Fruit fly (Drosophila melanogaster) whole organism, embryonic: ENCODE data around the gene Kr-h1.

Experiments used
- Ada2b ChIP-seq: fragments of 200-800 bp; sonication (Bioruptor generic); IDR thresholded peaks from 2 replicates; pipeline ENCODE4 v1.3.6; 2022; ENCODE audit warnings: missing biosample characterization, missing genetic modification characterization
- B-H1 ChIP-seq: fragments of 200-800 bp; sonication (Bioruptor generic); IDR thresholded peaks from 3 replicates; pipeline ENCODE4 v1.3.6; 2022; ENCODE audit warnings: missing biosample characterization, missing genetic modification characterization
- CG11560 ChIP-seq: fragments of 200-800 bp; sonication (Bioruptor generic); IDR thresholded peaks from 3 replicates; pipeline ENCODE4 v1.3.6; 2022; ENCODE audit warnings: missing biosample characterization, missing genetic modification characterization
- CG12071 ChIP-seq: fragments of 200-800 bp; sonication (Bioruptor generic); optimal IDR thresholded peaks from 3 replicates; lab custom pipeline; 2018; ENCODE audit warnings: missing biosample characterization, mild to moderate bottlenecking, missing genetic modification characterization
- CG14014 ChIP-seq: fragments of 200-800 bp; sonication (Bioruptor generic); IDR thresholded peaks from 2 replicates; pipeline ENCODE4 v1.3.6; 2022; ENCODE audit warnings: missing biosample characterization, missing genetic modification characterization
- CG1529 ChIP-seq: fragments of 200-800 bp; sonication (Bioruptor generic); optimal IDR thresholded peaks from 3 replicates; lab custom pipeline; 2018; ENCODE audit warnings: missing biosample characterization, missing genetic modification characterization
- CG17385 ChIP-seq: fragments of 200-800 bp; sonication (Bioruptor generic); optimal IDR thresholded peaks from 3 replicates; lab custom pipeline; 2018; ENCODE audit warnings: missing biosample characterization, mild to moderate bottlenecking, missing genetic modification characterization
- CG17829 ChIP-seq: fragments of 200-800 bp; optimal IDR thresholded peaks from 2 replicates; lab custom pipeline; 2019; ENCODE audit warnings: missing biosample characterization, mild to moderate bottlenecking, missing genetic modification characterization, moderate library complexity
- CG1792 ChIP-seq: fragments of 200-800 bp; sonication (Bioruptor generic); optimal IDR thresholded peaks from 2 replicates; lab custom pipeline; 2016; ENCODE audit warnings: missing biosample characterization, missing genetic modification characterization
- CG2678 ChIP-seq: fragments of 200-800 bp; sonication (Bioruptor generic); optimal IDR thresholded peaks from 3 replicates; lab custom pipeline; 2019; ENCODE audit warnings: missing biosample characterization, mild to moderate bottlenecking, missing genetic modification characterization, moderate library complexity
- CG2875 ChIP-seq: fragments of 200-800 bp; sonication (Bioruptor generic); optimal IDR thresholded peaks from 2 replicates; lab custom pipeline; 2017; ENCODE audit warnings: missing biosample characterization, mild to moderate bottlenecking, missing genetic modification characterization, missing genetic modification reagents
- CG32532 ChIP-seq: fragments of 200-800 bp; sonication (Bioruptor generic); IDR thresholded peaks from 2 replicates; pipeline ENCODE4 v1.3.6; 2022; ENCODE audit warnings: missing biosample characterization, missing genetic modification characterization
- CG43689 ChIP-seq: fragments of 200-800 bp; sonication (Bioruptor generic); IDR thresholded peaks from 2 replicates; pipeline ENCODE4 v1.3.6; 2022; ENCODE audit warnings: missing biosample characterization, missing genetic modification characterization
- CG4820 ChIP-seq: fragments of 200-800 bp; sonication (Bioruptor generic); optimal IDR thresholded peaks from 3 replicates; lab custom pipeline; 2016; ENCODE audit warnings: missing biosample characterization, missing genetic modification characterization
- CG6175 ChIP-seq: fragments of 200-800 bp; sonication (Bioruptor generic); IDR thresholded peaks from 3 replicates; pipeline ENCODE4 v1.3.6; 2022; ENCODE audit warnings: missing biosample characterization, missing genetic modification characterization
- CG6254 ChIP-seq: fragments of 200-800 bp; sonication (Bioruptor generic); optimal IDR thresholded peaks from 3 replicates; lab custom pipeline; 2017; ENCODE audit warnings: mild to moderate bottlenecking, missing biosample characterization, missing genetic modification reagents, missing genetic modification characterization
- CG6765 ChIP-seq: fragments of 200-800 bp; sonication (Bioruptor generic); optimal IDR thresholded peaks from 3 replicates; lab custom pipeline; 2017; ENCODE audit warnings: missing biosample characterization, mild to moderate bottlenecking, missing genetic modification characterization
- CG7745 ChIP-seq: fragments of 200-800 bp; sonication (Bioruptor generic); optimal IDR thresholded peaks from 2 replicates; lab custom pipeline; 2018; ENCODE audit warnings: missing biosample characterization, mild to moderate bottlenecking, missing genetic modification characterization, moderate library complexity
- CG7987 ChIP-seq: fragments of 200-800 bp; sonication (Bioruptor generic); optimal IDR thresholded peaks from 2 replicates; lab custom pipeline; 2018; ENCODE audit warnings: missing biosample characterization, mild to moderate bottlenecking, missing genetic modification characterization, moderate library complexity
- CG8924 ChIP-seq: fragments of 200-800 bp; optimal IDR thresholded peaks from 3 replicates; lab custom pipeline; 2019; ENCODE audit warnings: missing biosample characterization, mild to moderate bottlenecking, missing genetic modification characterization, moderate library complexity
- D ChIP-seq, 2 experiments: fragments of 200-800 bp in 1 of 2; fragments of >200 bp in 1 of 2; sonication (Bioruptor generic) in 1 of 2; optimal IDR thresholded peaks; 2 replicates in 1 of 2; 3 replicates in 1 of 2; lab custom pipeline; 2017; ENCODE audit warnings: mild to moderate bottlenecking in 1 of 2, missing biosample characterization in 1 of 2, missing genetic modification characterization in 1 of 2, missing genetic modification reagents in 1 of 2
- D19B ChIP-seq: fragments of 200-800 bp; sonication (Bioruptor generic); optimal IDR thresholded peaks from 2 replicates; lab custom pipeline; 2017; ENCODE audit warnings: missing biosample characterization, mild to moderate bottlenecking, missing genetic modification characterization
- Doc2 ChIP-seq: fragments of 200-800 bp; sonication (Bioruptor generic); IDR thresholded peaks from 2 replicates; pipeline ENCODE4 v1.3.6; 2022; ENCODE audit warnings: missing biosample characterization, missing genetic modification characterization
- Kr ChIP-seq: fragments of 200-800 bp; sonication (Bioruptor generic); optimal IDR thresholded peaks from 2 replicates; lab custom pipeline; 2017; ENCODE audit warnings: missing biosample characterization, mild to moderate bottlenecking, missing genetic modification characterization
- Lpt ChIP-seq: fragments of >200 bp; optimal IDR thresholded peaks from 2 replicates; lab custom pipeline; 2018; ENCODE audit warnings: missing biosample characterization, missing genetic modification characterization
- Nf-YB ChIP-seq: fragments of 200-800 bp; sonication (Bioruptor generic); optimal IDR thresholded peaks from 3 replicates; lab custom pipeline; 2019; ENCODE audit warnings: missing biosample characterization, mild to moderate bottlenecking, missing genetic modification characterization, moderate library complexity
- Optix ChIP-seq: fragments of 200-800 bp; sonication (Bioruptor generic); IDR thresholded peaks from 3 replicates; pipeline ENCODE4 v1.3.6; 2022; ENCODE audit warnings: missing biosample characterization, missing genetic modification characterization
- Scr ChIP-seq: fragments of 200-800 bp; sonication (Bioruptor generic); IDR thresholded peaks from 2 replicates; pipeline ENCODE4 v1.3.6; 2022; ENCODE audit warnings: missing biosample characterization, missing genetic modification characterization; ENCODE audit not compliant: partially characterized antibody
- Spps ChIP-seq: fragments of 200-800 bp; sonication (Bioruptor generic); optimal IDR thresholded peaks from 2 replicates; lab custom pipeline; 2018; ENCODE audit warnings: missing biosample characterization, mild to moderate bottlenecking, missing genetic modification characterization
- Taf1 ChIP-seq: fragments of 200-800 bp; sonication (Bioruptor generic); IDR thresholded peaks from 2 replicates; pipeline ENCODE4 v1.3.6; 2022; ENCODE audit warnings: missing biosample characterization, missing genetic modification characterization
- danr ChIP-seq: fragments of 200-800 bp; sonication (Bioruptor generic); IDR thresholded peaks from 2 replicates; pipeline ENCODE4 v1.3.6; 2022; ENCODE audit warnings: missing biosample characterization, missing genetic modification characterization
- dati ChIP-seq: fragments of 200-800 bp; sonication (Bioruptor generic); IDR thresholded peaks from 2 replicates; pipeline ENCODE4 v1.3.6; 2022; ENCODE audit warnings: missing biosample characterization, missing genetic modification characterization
- dysf ChIP-seq: fragments of 200-800 bp; sonication (Bioruptor generic); IDR thresholded peaks from 3 replicates; pipeline ENCODE4 v1.3.6; 2022; ENCODE audit warnings: missing biosample characterization, missing genetic modification characterization
- gce ChIP-seq: fragments of 200-800 bp; sonication (Bioruptor generic); IDR thresholded peaks from 3 replicates; pipeline ENCODE4 v1.3.6; 2022; ENCODE audit warnings: missing biosample characterization, missing genetic modification characterization
- jumu ChIP-seq: fragments of 200-800 bp; sonication (Bioruptor generic); optimal IDR thresholded peaks from 3 replicates; lab custom pipeline; 2016; ENCODE audit warnings: missing biosample characterization, missing genetic modification characterization
- klu ChIP-seq: fragments of 200-800 bp; sonication (Bioruptor generic); IDR thresholded peaks from 2 replicates; pipeline ENCODE4 v1.3.6; 2022; ENCODE audit warnings: missing biosample characterization, missing genetic modification characterization
- nmo ChIP-seq: fragments of 200-800 bp; sonication (Bioruptor generic); optimal IDR thresholded peaks from 2 replicates; lab custom pipeline; 2018; ENCODE audit warnings: missing biosample characterization, mild to moderate bottlenecking, missing genetic modification characterization, moderate library complexity
- p53 ChIP-seq: fragments of 200-800 bp; sonication (Bioruptor generic); optimal IDR thresholded peaks from 2 replicates; lab custom pipeline; 2016; ENCODE audit warnings: missing biosample characterization, missing genetic modification characterization
- pfk ChIP-seq: fragments of 200-800 bp; sonication (Bioruptor generic); optimal IDR thresholded peaks from 2 replicates; lab custom pipeline; 2018; ENCODE audit warnings: missing biosample characterization, mild to moderate bottlenecking, missing genetic modification characterization, moderate library complexity
- psq ChIP-seq: fragments of 200-800 bp; sonication (Bioruptor generic); optimal IDR thresholded peaks from 2 replicates; lab custom pipeline; 2017; ENCODE audit warnings: missing biosample characterization, missing genetic modification characterization
- pum ChIP-seq: fragments of 200-800 bp; sonication (Bioruptor generic); optimal IDR thresholded peaks from 2 replicates; lab custom pipeline; 2016; ENCODE audit warnings: missing biosample characterization, missing genetic modification characterization
- rib ChIP-seq: fragments of 200-800 bp; sonication (Bioruptor generic); IDR thresholded peaks from 2 replicates; pipeline ENCODE4 v1.3.6; 2022; ENCODE audit warnings: missing biosample characterization, missing genetic modification characterization
- ro ChIP-seq: fragments of 200-800 bp; sonication (Bioruptor generic); IDR thresholded peaks from 2 replicates; pipeline ENCODE4 v1.3.6; 2022; ENCODE audit warnings: missing biosample characterization, missing genetic modification characterization
- sc ChIP-seq, 3 experiments: fragments of >200 bp in 2 of 3; fragments of 200-800 bp in 1 of 3; sonication (Bioruptor generic) in 1 of 3; optimal IDR thresholded peaks; 2 replicates in 2 of 3; 3 replicates in 1 of 3; lab custom pipeline; 2017; ENCODE audit warnings: mild to moderate bottlenecking in 1 of 3, missing biosample characterization in 1 of 3, missing genetic modification characterization in 1 of 3, missing genetic modification reagents in 1 of 3
- shn ChIP-seq: fragments of 200-800 bp; sonication (Bioruptor generic); optimal IDR thresholded peaks from 3 replicates; lab custom pipeline; 2016; ENCODE audit warnings: missing biosample characterization, missing genetic modification characterization
- tna ChIP-seq: fragments of 200-800 bp; sonication (Bioruptor generic); IDR thresholded peaks from 2 replicates; pipeline ENCODE4 v1.3.6; 2022; ENCODE audit warnings: missing biosample characterization, missing genetic modification characterization; ENCODE audit not compliant: partially characterized antibody
- tx ChIP-seq: fragments of 200-800 bp; sonication (Bioruptor generic); optimal IDR thresholded peaks from 2 replicates; lab custom pipeline; 2016; ENCODE audit warnings: missing biosample characterization, missing genetic modification characterization
- wek ChIP-seq: fragments of 200-800 bp; sonication (Bioruptor generic); optimal IDR thresholded peaks from 3 replicates; lab custom pipeline; 2018; ENCODE audit warnings: missing biosample characterization, mild to moderate bottlenecking, missing genetic modification characterization, moderate library complexity

Kr-h1 gene

dm6 chr2L:6062382-6063082 lies 19.9 kb upstream of the Kr-h1 start, which contains the start of the genes ND-51 and CG13994 (continued):
- peak; percentile 84 for TF ChIP-seq dysf (GFP tag; lab: Robert Waterston, UW)
- TF ChIP-seq CG4820 (GFP tag; lab: Kevin White, UChicago) = peak; percentile 82
- peak; percentile 46 for TF ChIP-seq CG12071 (GFP tag; lab: Kevin White, UChicago)
- peak; percentile 72 for TF ChIP-seq p53 (GFP tag; lab: Kevin White, UChicago)
- TF ChIP-seq gce (GFP tag; lab: Robert Waterston, UW) = peak; percentile 9; the same call in 1 of the 3 replicates
- peak; percentile 44; the same call in 1 of the 2 replicates for TF ChIP-seq Scr (GFP tag; lab: Robert Waterston, UW)
- TF ChIP-seq CG17829 (tag; lab: Kevin White, UChicago) = peak; percentile 88
- peak; percentile 57; the same call in 1 of the 2 replicates for TF ChIP-seq Taf1
- peak; percentile 95 for TF ChIP-seq wek
- TF ChIP-seq ro (GFP tag; lab: Robert Waterston, UW) = peak; percentile 42; the same call in 1 of the 2 replicates
- TF ChIP-seq klu (GFP tag; lab: Robert Waterston, UW) = peak; percentile 71
- peak; percentile 90 for TF ChIP-seq pum
- peak; percentile 69 for TF ChIP-seq CG2875
- no peak for TF ChIP-seq Lpt
- no peak for TF ChIP-seq Kr (GFP tag; lab: Kevin White, UChicago)
- TF ChIP-seq jumu (GFP tag; lab: Kevin White, UChicago) = peak; percentile 86
- TF ChIP-seq sc (optimal IDR thresholded peaks at IDR 0.05; lab: Kevin White, UChicago) = no peak
- TF ChIP-seq sc (GFP tag; optimal IDR thresholded peaks at IDR 0.05; lab: Kevin White, UChicago) = peak; percentile 1
- TF ChIP-seq CG7745 = peak; percentile 74
- no peak for TF ChIP-seq CG43689
- TF ChIP-seq CG17385 (GFP tag; lab: Kevin White, UChicago) = peak; percentile 60
- peak; percentile 87 for TF ChIP-seq CG32532 (GFP tag; lab: Robert Waterston, UW)
- TF ChIP-seq CG1529 (GFP tag; lab: Kevin White, UChicago) = peak; percentile 48
- TF ChIP-seq pfk (GFP tag; lab: Kevin White, UChicago) = peak; percentile 52
- TF ChIP-seq B-H1 (GFP tag; lab: Robert Waterston, UW) = peak; percentile 70
- peak; percentile 89 for TF ChIP-seq nmo (GFP tag; lab: Kevin White, UChicago)
- TF ChIP-seq CG1792 (GFP tag; lab: Kevin White, UChicago) = peak; percentile 78
- TF ChIP-seq rib (GFP tag; lab: Robert Waterston, UW) = peak; percentile 56; the same call in 1 of the 2 replicates
- peak; percentile 53 for TF ChIP-seq Nf-YB (GFP tag; lab: Kevin White, UChicago)
- TF ChIP-seq dati = 0 out of 2 replicates have a peak, but pooled peaks have one; percentile 42
- no peak for TF ChIP-seq Doc2 (GFP tag; lab: Robert Waterston, UW)
- peak; percentile 57 for TF ChIP-seq Spps (tag; lab: Kevin White, UChicago)
- TF ChIP-seq CG14014 (GFP tag; lab: Robert Waterston, UW) = peak; percentile 81
- peak; percentile 45; the same call in 1 of the 3 replicates for TF ChIP-seq CG6175
- TF ChIP-seq CG8924 (tag; lab: Kevin White, UChicago) = peak; percentile 78
- peak; percentile 63 for TF ChIP-seq CG6254 (GFP tag; lab: Kevin White, UChicago)
- peak; percentile 63 for TF ChIP-seq D19B
- peak; percentile 20 for TF ChIP-seq CG7987 (GFP tag; lab: Kevin White, UChicago)
- TF ChIP-seq Optix (GFP tag; lab: Robert Waterston, UW) = peak; percentile 64; the same call in 2 of the 3 replicates
- TF ChIP-seq tna (GFP tag; lab: Robert Waterston, UW) = no peak
- TF ChIP-seq CG2678 (tag; lab: Kevin White, UChicago) = peak; percentile 83
- TF ChIP-seq shn (GFP tag; lab: Kevin White, UChicago) = peak; percentile 76
- peak; percentile 59; the same call in 2 of the 3 replicates for TF ChIP-seq CG11560 (tag; lab: Robert Waterston, UW)
- TF ChIP-seq D (optimal IDR thresholded peaks at IDR 0.05; lab: Kevin White, UChicago) = no peak
- peak; percentile 66 for TF ChIP-seq D (GFP tag; optimal IDR thresholded peaks at IDR 0.05; lab: Kevin White, UChicago)
- peak; percentile 85 for TF ChIP-seq Ada2b (GFP tag; lab: Robert Waterston, UW)
- no peak for TF ChIP-seq danr (GFP tag; lab: Robert Waterston, UW)
- peak; percentile 17 for TF ChIP-seq psq (GFP tag; lab: Kevin White, UChicago)
- TF ChIP-seq CG6765 (GFP tag; lab: Kevin White, UChicago) = no peak
- peak; percentile 88 for TF ChIP-seq tx (GFP tag; lab: Kevin White, UChicago)
